Worm (Caenorhabditis elegans) whole organism, L1 larva: ENCODE results near the gene atgp-1.

Experiments used
- alr-1 ChIP-seq: fragments of 200-800 bp; sonication (Bioruptor generic); optimal IDR thresholded peaks from 2 replicates; lab custom pipeline; 2018; ENCODE audit warnings: borderline replicate concordance, mild to moderate bottlenecking, missing genetic modification characterization, missing compliant biosample characterization
- aly-2 ChIP-seq: fragments of 150-350 bp; optimal IDR thresholded peaks from 2 replicates; lab custom pipeline; 2014; ENCODE audit warnings: missing biosample characterization, missing genetic modification characterization
- blmp-1 ChIP-seq: fragments of 150-350 bp; optimal IDR thresholded peaks from 2 replicates; lab custom pipeline; 2014; ENCODE audit warnings: missing biosample characterization, missing genetic modification characterization
- ceh-82 ChIP-seq, 3 experiments: fragments of 150-350 bp in 1 of 3; sonication (generic microtip) in 2 of 3; optimal IDR thresholded peaks; 2 replicates each; lab custom pipeline; 2014 to 2017; ENCODE audit warnings: missing biosample characterization in 3 of 3, missing genetic modification characterization in 3 of 3
- dpl-1 ChIP-seq, 3 experiments: fragments of 150-350 bp in 2 of 3; sonication (generic microtip) in 1 of 3; optimal IDR thresholded peaks; 2 replicates each; lab custom pipeline; 2014 to 2017; ENCODE audit warnings: missing biosample characterization in 3 of 3, missing genetic modification characterization in 3 of 3, missing genetic modification reagents in 3 of 3
- dsc-1 ChIP-seq: sonication (generic microtip); optimal IDR thresholded peaks from 2 replicates; lab custom pipeline; 2016; ENCODE audit warnings: mild to moderate bottlenecking, missing genetic modification characterization, missing compliant biosample characterization
- efl-1 ChIP-seq, 4 experiments: fragments of 150-350 bp; optimal IDR thresholded peaks in 3 of 4; peaks in 1 of 4; 1 replicate in 1 of 4; 2 replicates in 3 of 4; lab custom pipeline; 2014; ENCODE audit warnings: missing biosample characterization in 2 of 4, missing genetic modification characterization in 2 of 4, missing genetic modification reagents in 2 of 4
- egl-27 ChIP-seq, 2 experiments: fragments of 150-350 bp in 1 of 2; sonication (generic microtip); optimal IDR thresholded peaks; 3 replicates each; lab custom pipeline; 2017 to 2018; ENCODE audit warnings: missing biosample characterization in 2 of 2, missing genetic modification characterization in 2 of 2, missing genetic modification reagents in 2 of 2
- elt-2 ChIP-seq: sonication (generic microtip); optimal IDR thresholded peaks from 2 replicates; lab custom pipeline; 2016; ENCODE audit warnings: missing genetic modification characterization, mild to moderate bottlenecking, inconsistent platforms, missing compliant biosample characterization, missing genetic modification reagents
- ets-5 ChIP-seq: fragments of 200-800 bp; sonication (Bioruptor generic); IDR thresholded peaks from 2 replicates; pipeline ENCODE4 v1.3.6; 2022; ENCODE audit warnings: missing genetic modification characterization, missing compliant biosample characterization
- fkh-10 ChIP-seq: sonication (generic microtip); optimal IDR thresholded peaks from 2 replicates; lab custom pipeline; 2017; ENCODE audit warnings: missing biosample characterization, missing genetic modification reagents, missing genetic modification characterization
- grh-1 ChIP-seq: fragments of 200-800 bp; sonication (Bioruptor generic); IDR thresholded peaks from 2 replicates; pipeline ENCODE4 v1.3.6; 2022; ENCODE audit warnings: missing genetic modification reagents, missing genetic modification characterization, missing compliant biosample characterization
- hlh-17 ChIP-seq: fragments of 200-800 bp; sonication (Bioruptor generic); optimal IDR thresholded peaks from 2 replicates; lab custom pipeline; 2018; ENCODE audit warnings: missing genetic modification characterization, mild to moderate bottlenecking, missing compliant biosample characterization, moderate library complexity, borderline replicate concordance
- hlh-4 ChIP-seq: sonication (generic microtip); optimal IDR thresholded peaks from 2 replicates; lab custom pipeline; 2016; ENCODE audit warnings: mild to moderate bottlenecking, missing genetic modification characterization, missing compliant biosample characterization
- irx-1 ChIP-seq: sonication (generic microtip); optimal IDR thresholded peaks from 2 replicates; lab custom pipeline; 2016; ENCODE audit warnings: missing genetic modification characterization, missing compliant biosample characterization
- isw-1 ChIP-seq: fragments of 200-800 bp; sonication (Bioruptor generic); IDR thresholded peaks from 2 replicates; pipeline ENCODE4 v1.3.6; 2022; ENCODE audit warnings: missing genetic modification characterization, missing compliant biosample characterization
- lin-14 ChIP-seq: fragments of 200-800 bp; sonication (Bioruptor generic); optimal IDR thresholded peaks from 2 replicates; lab custom pipeline; 2018; ENCODE audit warnings: mild to moderate bottlenecking, missing genetic modification characterization, moderate library complexity, missing compliant biosample characterization
- lin-15B ChIP-seq: fragments of 150-350 bp; sonication (generic microtip); optimal IDR thresholded peaks from 3 replicates; lab custom pipeline; 2014; ENCODE audit warnings: missing biosample characterization, missing genetic modification characterization
- lin-35 ChIP-seq, 2 experiments: fragments of 150-350 bp; optimal IDR thresholded peaks; 2 replicates each; lab custom pipeline; 2014; ENCODE audit warnings: missing biosample characterization in 2 of 2, missing genetic modification characterization in 2 of 2, missing genetic modification reagents in 2 of 2
- lin-39 ChIP-seq: fragments of 150-350 bp; optimal IDR thresholded peaks from 2 replicates; lab custom pipeline; 2014; ENCODE audit warnings: missing biosample characterization, missing genetic modification reagents, missing genetic modification characterization
- mab-9 ChIP-seq: fragments of 200-800 bp; sonication (Bioruptor generic); IDR thresholded peaks from 2 replicates; pipeline ENCODE4 v1.3.6; 2022; ENCODE audit warnings: missing genetic modification reagents, missing genetic modification characterization, missing compliant biosample characterization
- mdl-1 ChIP-seq, 2 experiments: fragments of 150-350 bp; optimal IDR thresholded peaks; 2 replicates each; lab custom pipeline; 2014 to 2017; ENCODE audit warnings: missing biosample characterization in 2 of 2, missing genetic modification characterization in 2 of 2, inconsistent platforms in 1 of 2
- mep-1 ChIP-seq: fragments of 150-350 bp; optimal IDR thresholded peaks from 2 replicates; lab custom pipeline; 2014; ENCODE audit warnings: missing biosample characterization, missing genetic modification characterization
- nhr-11 ChIP-seq: fragments of 150-350 bp; optimal IDR thresholded peaks from 2 replicates; lab custom pipeline; 2014; ENCODE audit warnings: missing biosample characterization, missing genetic modification characterization
- nhr-12 ChIP-seq: sonication (generic microtip); optimal IDR thresholded peaks from 2 replicates; lab custom pipeline; 2017; ENCODE audit warnings: missing biosample characterization, missing genetic modification characterization
- nhr-237 ChIP-seq: fragments of 150-350 bp; optimal IDR thresholded peaks from 2 replicates; lab custom pipeline; 2014; ENCODE audit warnings: missing biosample characterization, missing genetic modification characterization
- nhr-47 ChIP-seq: sonication (generic microtip); optimal IDR thresholded peaks from 2 replicates; lab custom pipeline; 2016; ENCODE audit warnings: mild to moderate bottlenecking, missing genetic modification characterization, moderate library complexity, missing compliant biosample characterization
- nhr-71 ChIP-seq: sonication (generic microtip); optimal IDR thresholded peaks from 2 replicates; lab custom pipeline; 2016; ENCODE audit warnings: mild to moderate bottlenecking, missing genetic modification characterization, moderate library complexity, missing compliant biosample characterization
- nhr-76 ChIP-seq: sonication (generic microtip); optimal IDR thresholded peaks from 2 replicates; lab custom pipeline; 2017; ENCODE audit warnings: missing biosample characterization, missing genetic modification characterization
- nhr-85 ChIP-seq: sonication (generic microtip); peaks from one replicate; lab custom pipeline; 2016; ENCODE audit warnings: missing genetic modification characterization, inconsistent platforms, missing compliant biosample characterization
- nhr-90 ChIP-seq: sonication (generic microtip); optimal IDR thresholded peaks from 2 replicates; lab custom pipeline; 2016; ENCODE audit warnings: mild to moderate bottlenecking, missing genetic modification characterization, missing compliant biosample characterization; ENCODE audit not compliant: poor library complexity
- pag-3 ChIP-seq: sonication (generic microtip); optimal IDR thresholded peaks from 2 replicates; lab custom pipeline; 2017; ENCODE audit warnings: missing genetic modification characterization, mild to moderate bottlenecking, missing compliant biosample characterization, antibody characterized with exemption, borderline replicate concordance; ENCODE audit not compliant: insufficient read depth
- pax-3 ChIP-seq: fragments of 200-800 bp; sonication (Bioruptor generic); optimal IDR thresholded peaks from 2 replicates; lab custom pipeline; 2018; ENCODE audit warnings: mild to moderate bottlenecking, missing genetic modification characterization, moderate library complexity, missing compliant biosample characterization
- rnt-1 ChIP-seq: sonication (generic microtip); optimal IDR thresholded peaks from 2 replicates; lab custom pipeline; 2016; ENCODE audit warnings: mild to moderate bottlenecking, missing genetic modification characterization, moderate library complexity, missing compliant biosample characterization
- skn-1 ChIP-seq: fragments of 150-350 bp; optimal IDR thresholded peaks from 2 replicates; lab custom pipeline; 2014; ENCODE audit warnings: missing biosample characterization, missing genetic modification characterization
- snu-23 ChIP-seq: sonication (generic microtip); optimal IDR thresholded peaks from 2 replicates; lab custom pipeline; 2016; ENCODE audit warnings: missing genetic modification characterization, missing compliant biosample characterization
- sptf-1 ChIP-seq: fragments of 150-350 bp; optimal IDR thresholded peaks from 2 replicates; lab custom pipeline; 2014; ENCODE audit warnings: missing biosample characterization, missing genetic modification characterization
- sup-37 ChIP-seq: fragments of 200-800 bp; sonication (Bioruptor generic); optimal IDR thresholded peaks from 2 replicates; lab custom pipeline; 2018; ENCODE audit warnings: mild to moderate bottlenecking, missing genetic modification characterization, missing compliant biosample characterization
- swsn-7 ChIP-seq: sonication (generic microtip); optimal IDR thresholded peaks from 2 replicates; lab custom pipeline; 2016; ENCODE audit warnings: missing genetic modification characterization, missing compliant biosample characterization
- tbx-2 ChIP-seq: sonication (generic microtip); optimal IDR thresholded peaks from 2 replicates; lab custom pipeline; 2016; ENCODE audit warnings: missing genetic modification characterization, missing compliant biosample characterization
- tlp-1 ChIP-seq: fragments of 150-350 bp; optimal IDR thresholded peaks from 2 replicates; lab custom pipeline; 2014; ENCODE audit warnings: missing biosample characterization, missing genetic modification characterization
- unc-130 ChIP-seq: fragments of 150-350 bp; optimal IDR thresholded peaks from 2 replicates; lab custom pipeline; 2017; ENCODE audit warnings: missing biosample characterization, missing genetic modification characterization, inconsistent platforms
- zag-1 ChIP-seq: fragments of 150-350 bp; optimal IDR thresholded peaks from 2 replicates; lab custom pipeline; 2014; ENCODE audit warnings: missing biosample characterization, missing genetic modification characterization
- zip-4 ChIP-seq: fragments of 200-800 bp; sonication (Bioruptor generic); optimal IDR thresholded peaks from 2 replicates; lab custom pipeline; 2018; ENCODE audit warnings: mild to moderate bottlenecking, missing genetic modification characterization, moderate library complexity, missing compliant biosample characterization
- ztf-11 ChIP-seq, 2 experiments: sonication (generic microtip); optimal IDR thresholded peaks; 2 replicates each; lab custom pipeline; 2016 to 2017; ENCODE audit warnings: missing genetic modification characterization in 2 of 2, missing biosample characterization in 1 of 2, missing compliant biosample characterization in 1 of 2

Gene atgp-1

ce11 chrIV:17245200-17245599, 23.9 kb upstream of the atgp-1 start, which contains the start of gene ZK550.2 (continued):
- TF ChIP-seq ztf-11 (tag; optimal IDR thresholded peaks at IDR 0.05; lab: Kevin White, UChicago) (no peak), swsn-7 (tag; lab: Kevin White, UChicago) (no peak), mep-1 (no peak)
- TF ChIP-seq, all 84 proteins: peak for 6

DNA sequence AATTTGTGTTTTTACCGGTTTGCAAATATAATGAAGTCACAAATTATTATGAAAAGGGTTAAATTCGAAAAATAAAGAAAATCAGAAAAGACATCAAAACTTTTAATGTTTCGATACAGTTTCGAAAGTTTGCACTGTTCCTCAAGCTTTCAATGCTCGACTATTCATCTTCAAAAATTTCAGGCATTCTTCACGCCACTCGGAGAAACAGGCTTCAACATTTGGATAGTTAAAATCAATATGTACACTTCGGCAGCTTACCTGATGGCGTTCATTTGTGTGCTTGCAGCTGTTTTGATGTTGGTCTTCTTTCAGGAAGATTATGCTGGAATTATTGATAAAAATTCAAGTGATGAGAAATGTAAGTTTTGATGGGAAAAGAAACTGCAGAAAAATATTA, 22.0 kb upstream of the atgp-1 start:
- TF ChIP-seq ets-5 (GFP tag; lab: Robert Waterston, UW), result no peak
- peak; percentile 46 for TF ChIP-seq nhr-85 (tag; lab: Kevin White, UChicago)
- no peak for TF ChIP-seq tbx-2 (tag; lab: Kevin White, UChicago)
- no peak for TF ChIP-seq skn-1
- TF ChIP-seq fkh-10, result no peak
- TF ChIP-seq elt-2 (tag; lab: Kevin White, UChicago), result no peak
- no peak for TF ChIP-seq nhr-11 (tag; lab: Kevin White, UChicago)
- TF ChIP-seq hlh-17 (GFP tag; lab: Kevin White, UChicago), result no peak
- no peak for TF ChIP-seq dsc-1 (tag; lab: Kevin White, UChicago)
- TF ChIP-seq mdl-1 (tag; optimal IDR thresholded peaks at IDR 0.05; lab: Kevin White, UChicago), result no peak
- no peak for TF ChIP-seq nhr-12 (tag; lab: Kevin White, UChicago)
- no peak for TF ChIP-seq rnt-1 (tag; lab: Kevin White, UChicago)
- no peak for TF ChIP-seq efl-1 (optimal IDR thresholded peaks at IDR 0.05; lab: Kevin White, UChicago)
- TF ChIP-seq efl-1 (GFP tag; optimal IDR thresholded peaks at IDR 0.05 in 1 of 2; lab: Kevin White, UChicago), result peak in 1 of 2 experiments; percentile 73
- TF ChIP-seq egl-27 (tag; optimal IDR thresholded peaks at IDR 0.05; lab: Kevin White, UChicago), result no peak

- TF ChIP-seq nhr-90 (tag; lab: Kevin White, UChicago), result no peak
- no peak for TF ChIP-seq isw-1 (GFP tag; lab: Robert Waterston, UW)
- TF ChIP-seq ets-5 (GFP tag; lab: Robert Waterston, UW), result no peak
- no peak for TF ChIP-seq zag-1 (tag; lab: Kevin White, UChicago)
- no peak for TF ChIP-seq snu-23 (GFP tag; lab: Kevin White, UChicago)
- TF ChIP-seq nhr-76, result no peak
- no peak for TF ChIP-seq hlh-4 (tag; lab: Kevin White, UChicago)
- TF ChIP-seq sptf-1 (tag; lab: Kevin White, UChicago), result no peak
- TF ChIP-seq nhr-12 (tag; lab: Kevin White, UChicago), result no peak
- no peak for TF ChIP-seq tlp-1 (tag; lab: Kevin White, UChicago)
- no peak for TF ChIP-seq swsn-7 (tag; lab: Kevin White, UChicago)
- no peak for TF ChIP-seq mab-9
Measured at ce11 chrIV:17248538-17248937, 20.6 kb upstream of the atgp-1 start.

- TF ChIP-seq egl-27 (tag; optimal IDR thresholded peaks at IDR 0.05; lab: Kevin White, UChicago) (peak; percentile 48 to 88), alr-1 (tag; lab: Kevin White, UChicago) (no peak), nhr-47 (peak; percentile 99), blmp-1 (peak; percentile 84), pag-3 (tag; lab: Kevin White, UChicago) (peak; percentile 74), nhr-237 (tag; lab: Kevin White, UChicago) (peak; percentile 97), zip-4 (GFP tag; lab: Kevin White, UChicago) (peak; percentile 94), aly-2 (tag; lab: Kevin White, UChicago) (peak; percentile 94), ceh-82 (tag; optimal IDR thresholded peaks at IDR 0.05; lab: Kevin White, UChicago) (peak; percentile 99 to 100 (median 100)), grh-1 (GFP tag; lab: Robert Waterston, UW) (peak; percentile 98), lin-15B (tag; lab: Kevin White, UChicago) (peak; percentile 99), lin-14 (GFP tag; lab: Kevin White, UChicago) (peak; percentile 99), unc-130 (tag; lab: Kevin White, UChicago) (peak; percentile 99), rnt-1 (tag; lab: Kevin White, UChicago) (peak; percentile 99), skn-1 (peak; percentile 98), lin-35 (GFP tag; optimal IDR thresholded peaks at IDR 0.05; lab: Kevin White, UChicago) (peak; percentile 100), lin-39 (tag; lab: Kevin White, UChicago) (peak; percentile 99), nhr-71 (tag; lab: Kevin White, UChicago) (peak; percentile 99), sup-37 (peak; percentile 98), irx-1 (tag; lab: Kevin White, UChicago) (peak; percentile 98), pax-3 (peak; percentile 98), dpl-1 (GFP tag; optimal IDR thresholded peaks at IDR 0.05; lab: Kevin White, UChicago) (peak; percentile 100), elt-2 (tag; lab: Kevin White, UChicago) (peak; percentile 94)
Measured at ce11 chrIV:17249691-17250181, 19.4 kb upstream of the atgp-1 start, which contains the start of gene eelo-2. eelo-2 (plus strand) TSS chrIV:17250131.
